Worm (Caenorhabditis elegans): ENCODE measurements around the gene srh-72.

srh-72 gene

DNA sequence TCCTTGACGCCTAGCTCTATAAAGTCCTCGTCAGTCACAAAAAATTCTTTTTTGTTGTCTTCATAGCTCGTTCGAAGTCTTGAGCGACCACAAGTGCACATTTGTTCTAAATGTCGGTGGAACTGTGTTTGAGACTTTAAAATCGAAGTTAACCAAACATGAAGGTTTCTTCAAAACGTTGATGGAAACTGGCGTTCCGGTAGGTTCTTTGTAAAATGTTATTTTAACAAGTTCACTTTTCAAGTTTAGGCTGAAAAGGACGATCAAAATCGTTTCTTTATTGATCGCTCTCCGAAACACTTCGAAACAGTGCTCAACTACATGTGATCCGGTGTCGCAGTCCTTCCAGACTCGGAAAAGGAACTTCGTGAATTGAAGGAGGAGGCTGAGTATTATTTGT is 15.8 kb downstream of the srh-72 start, which contains the start of gene fbxa-160:
Gene fbxa-160, minus strand, starts transcription at position 101 of the 400 bp plus-strand sequence.
- TF ChIP-seq mab-9 (GFP tag; IDR thresholded peaks at IDR 0.05) (no peak), blmp-1 (tag; optimal IDR thresholded peaks at IDR 0.05) (no peak), unc-98 (GFP tag; IDR thresholded peaks at IDR 0.05) (no peak), nhr-76 (tag; optimal IDR thresholded peaks at IDR 0.05) (no peak), hpl-2 (GFP tag; optimal IDR thresholded peaks at IDR 0.05) (no peak), lir-3 (tag; optimal IDR thresholded peaks at IDR 0.05; ENCODE audit: poor library complexity) (no peak), snpc-4 (tag; optimal IDR thresholded peaks at IDR 0.05) (no peak), dsc-1 (tag; optimal IDR thresholded peaks at IDR 0.05) (no peak), hlh-4 (tag; optimal IDR thresholded peaks at IDR 0.05) (no peak), snu-23 (GFP tag; optimal IDR thresholded peaks at IDR 0.05) (no peak), xbp-1 (tag; optimal IDR thresholded peaks at IDR 0.05) (no peak), ces-1 (GFP tag; optimal IDR thresholded peaks at IDR 0.05) (no peak)

DNA sequence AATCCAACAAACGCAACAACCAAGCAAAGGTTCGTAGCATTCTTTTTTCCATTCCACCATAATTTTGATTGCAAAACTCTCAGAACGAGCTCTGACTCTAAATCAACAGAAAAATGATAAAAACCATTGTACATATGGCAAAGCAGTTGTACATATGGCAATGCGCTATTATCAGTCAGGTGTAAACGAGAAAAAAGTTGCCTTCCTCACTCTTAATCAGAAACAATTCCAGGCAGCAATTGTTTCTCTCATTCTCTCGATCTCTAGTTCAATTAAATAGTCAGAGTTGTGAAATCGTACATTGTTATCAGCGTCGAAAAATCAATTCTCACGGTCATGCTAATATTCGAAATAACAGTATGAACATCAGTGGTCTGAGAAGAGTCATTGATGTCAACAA is 18.6 kb downstream of the srh-72 start:
- TF ChIP-seq skn-1 (tag; optimal IDR thresholded peaks at IDR 0.05) (no peak), vab-15 (tag; optimal IDR thresholded peaks at IDR 0.05) (no peak), C16A3.4 (tag; optimal IDR thresholded peaks at IDR 0.05) (no peak), C04F5.9 (tag; optimal IDR thresholded peaks at IDR 0.05) (no peak), C34B4.2 (tag; optimal IDR thresholded peaks at IDR 0.05) (no peak), swsn-7 (tag; optimal IDR thresholded peaks at IDR 0.05) (no peak), fkh-8 (tag; optimal IDR thresholded peaks at IDR 0.05) (no peak), lin-13 (GFP tag; optimal IDR thresholded peaks at IDR 0.05) (no peak), nhr-71 (tag; optimal IDR thresholded peaks at IDR 0.05) (no peak), hpl-2 (GFP tag; optimal IDR thresholded peaks at IDR 0.05) (no peak), lin-35 (GFP tag; optimal IDR thresholded peaks at IDR 0.05) (peak in 1 of 2 experiments; percentile 32), fos-1 (tag; optimal IDR thresholded peaks at IDR 0.05) (no peak), ceh-63 (GFP tag; optimal IDR thresholded peaks at IDR 0.05) (no peak), lin-15B (tag; optimal IDR thresholded peaks at IDR 0.05) (no peak), efl-1 (optimal IDR thresholded peaks at IDR 0.05) (no peak), efl-1 (GFP tag; optimal IDR thresholded peaks at IDR 0.05 in 1 of 2) (no peak), rnt-1 (tag; optimal IDR thresholded peaks at IDR 0.05) (no peak), elt-2 (tag; optimal IDR thresholded peaks at IDR 0.05) (peak; percentile 90), nhr-47 (tag; optimal IDR thresholded peaks at IDR 0.05) (no peak), jun-1 (tag; optimal IDR thresholded peaks at IDR 0.05) (peak; percentile 44)

DNA sequence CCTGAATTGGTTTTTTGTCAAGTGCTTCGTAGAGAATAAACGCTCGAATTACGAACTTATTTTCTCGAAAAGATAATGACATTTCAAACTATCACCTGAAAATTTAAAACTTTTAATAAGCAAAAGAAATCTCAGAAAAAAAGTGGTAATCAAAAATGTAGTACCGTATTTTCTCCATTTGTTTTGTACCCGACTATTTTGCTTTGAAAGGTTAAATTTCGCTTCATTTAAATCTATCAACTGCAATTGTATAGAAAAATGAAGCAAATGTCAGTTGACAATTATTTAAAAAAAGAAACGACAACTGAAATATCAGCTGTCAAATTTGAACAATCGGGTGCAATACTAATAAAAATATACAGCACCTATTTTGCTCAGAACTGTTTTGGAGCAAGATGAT is 19.2 kb downstream of the srh-72 start, which contains the start of gene fbxa-158:
Gene fbxa-158, minus strand, starts transcription at position 101 of the 400 bp plus-strand sequence.
- TF ChIP-seq unc-98 (GFP tag; IDR thresholded peaks at IDR 0.05) (no peak), elt-3 (tag; optimal IDR thresholded peaks at IDR 0.05) (no peak), zag-1 (tag; optimal IDR thresholded peaks at IDR 0.05) (no peak), ceh-8 (GFP tag; optimal IDR thresholded peaks at IDR 0.05) (no peak), fkh-8 (tag; optimal IDR thresholded peaks at IDR 0.05) (no peak), mdl-1 (tag; optimal IDR thresholded peaks at IDR 0.05) (no peak), ces-1 (GFP tag; optimal IDR thresholded peaks at IDR 0.05) (no peak), sptf-1 (tag; optimal IDR thresholded peaks at IDR 0.05) (no peak), nhr-20 (tag; optimal IDR thresholded peaks at IDR 0.05) (no peak), zip-4 (GFP tag; optimal IDR thresholded peaks at IDR 0.05) (no peak), pax-3 (tag; optimal IDR thresholded peaks at IDR 0.05) (no peak), C34B4.2 (tag; optimal IDR thresholded peaks at IDR 0.05) (no peak), lin-39 (tag; optimal IDR thresholded peaks at IDR 0.05) (no peak), egl-27 (tag; optimal IDR thresholded peaks at IDR 0.05) (no peak), nhr-11 (tag; optimal IDR thresholded peaks at IDR 0.05) (no peak), elt-2 (tag; optimal IDR thresholded peaks at IDR 0.05) (no peak), C16A3.4 (tag; optimal IDR thresholded peaks at IDR 0.05) (no peak), lin-35 (GFP tag; optimal IDR thresholded peaks at IDR 0.05) (no peak)

Measured in whole organism, L1 larva.